Worm (Caenorhabditis elegans): ENCODE results near the gene srab-18.

ce11 chrV:9859863-9860262 is 11.4 kb downstream of the srab-18 start, which contains the start of gene lsy-12:
- TF ChIP-seq cnd-1 (tag; optimal IDR thresholded peaks at IDR 0.05) (no peak), sem-2 (GFP tag; optimal IDR thresholded peaks at IDR 0.05) (no peak), pha-4 (tag; optimal IDR thresholded peaks at IDR 0.05) (no peak), unc-62 (GFP tag; optimal IDR thresholded peaks at IDR 0.05) (no peak), flh-1 (GFP tag; optimal IDR thresholded peaks at IDR 0.05) (no peak), nhr-237 (tag; optimal IDR thresholded peaks at IDR 0.05) (no peak), snpc-4 (tag; optimal IDR thresholded peaks at IDR 0.05) (no peak), elt-3 (tag; optimal IDR thresholded peaks at IDR 0.05) (no peak), ztf-11 (tag; optimal IDR thresholded peaks at IDR 0.05) (no peak), M03D4.4 (tag; optimal IDR thresholded peaks at IDR 0.05) (no peak), lsy-2 (tag; optimal IDR thresholded peaks at IDR 0.05) (no peak), lin-32 (GFP tag; optimal IDR thresholded peaks at IDR 0.05) (no peak), nhr-12 (tag; optimal IDR thresholded peaks at IDR 0.05) (no peak), mep-1 (tag; optimal IDR thresholded peaks at IDR 0.05) (no peak)
